Fruit fly (Drosophila melanogaster) whole organism, prepupa: ENCODE results near the gene CG46314.

Experiments used
- CG10631 ChIP-seq: fragments of 200-800 bp; sonication (Bioruptor generic); optimal IDR thresholded peaks from 2 replicates; lab custom pipeline; 2016; ENCODE audit warnings: missing biosample characterization, missing genetic modification characterization
- CG32006 ChIP-seq: fragments of 200-800 bp; sonication (Bioruptor generic); optimal IDR thresholded peaks from 3 replicates; lab custom pipeline; 2017; ENCODE audit warnings: missing biosample characterization, mild to moderate bottlenecking, missing genetic modification characterization
- CG34406 ChIP-seq: fragments of 200-800 bp; sonication (Bioruptor generic); optimal IDR thresholded peaks from 3 replicates; lab custom pipeline; 2016; ENCODE audit warnings: missing biosample characterization, missing genetic modification characterization
- fd85E ChIP-seq: fragments of 200-800 bp; sonication (Bioruptor generic); optimal IDR thresholded peaks from 3 replicates; lab custom pipeline; 2016; ENCODE audit warnings: missing biosample characterization, missing genetic modification characterization
- pdm3 ChIP-seq: fragments of 200-800 bp; sonication (Bioruptor generic); optimal IDR thresholded peaks from 3 replicates; lab custom pipeline; 2016; ENCODE audit warnings: missing biosample characterization, missing genetic modification characterization
- spab ChIP-seq: fragments of 200-800 bp; sonication (Bioruptor generic); optimal IDR thresholded peaks from 2 replicates; lab custom pipeline; 2017; ENCODE audit warnings: missing biosample characterization, mild to moderate bottlenecking, missing genetic modification characterization, missing genetic modification reagents

DNA sequence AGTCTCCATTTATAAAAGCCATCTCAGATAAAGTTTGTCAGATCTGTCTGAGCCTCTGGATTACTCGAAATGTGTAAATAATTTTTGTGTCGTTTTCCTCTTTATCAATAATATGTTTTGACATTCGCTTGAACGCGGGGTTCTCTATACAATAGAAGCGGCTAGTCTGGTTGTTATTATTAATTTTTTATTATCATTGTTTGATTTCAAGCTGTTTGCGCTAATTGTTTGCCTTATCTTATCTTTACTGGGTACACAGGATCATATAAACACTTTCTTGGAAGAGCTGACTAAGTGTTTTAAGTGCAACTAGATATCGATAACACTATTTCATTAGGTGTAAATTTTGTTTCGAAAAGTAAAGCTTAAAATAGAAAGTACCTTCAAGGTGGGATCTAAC, 46.0 kb upstream of the CG46314 start:
- TF ChIP-seq pdm3 (GFP tag; lab: Kevin White, UChicago) (no peak), CG10631 (GFP tag; lab: Kevin White, UChicago) (no peak), fd85E (GFP tag; lab: Kevin White, UChicago) (no peak), CG34406 (GFP tag; lab: Kevin White, UChicago) (no peak), CG32006 (GFP tag; lab: Kevin White, UChicago) (no peak), spab (GFP tag; lab: Kevin White, UChicago) (no peak)
